Worm (Caenorhabditis elegans) whole organism, L4/young adult: ENCODE measurements around the gene C53C11.5.

Experiments
- W03F9.2 ChIP-seq: fragments of 150-350 bp; optimal IDR thresholded peaks from 2 replicates; lab custom pipeline; 2014; ENCODE audit warnings: missing biosample characterization, missing genetic modification characterization
- dao-5 ChIP-seq: sonication (generic microtip); optimal IDR thresholded peaks from 2 replicates; lab custom pipeline; 2016; ENCODE audit warnings: missing genotype, missing genetic modification characterization, moderate library complexity, missing compliant biosample characterization
- him-1 ChIP-seq: sonication (generic microtip); optimal IDR thresholded peaks from 2 replicates; lab custom pipeline; 2016; ENCODE audit warnings: missing genotype, missing genetic modification reagents, missing genetic modification characterization, missing compliant biosample characterization

ce11 chrX:17318284-17318683, 15.6 kb upstream of the C53C11.5 start, which contains the start of gene ptr-5:
- no peak for TF ChIP-seq dao-5 (tag; lab: Kevin White, UChicago)
- no peak for TF ChIP-seq him-1 (tag; lab: Kevin White, UChicago)
- no peak for TF ChIP-seq W03F9.2 (tag; lab: Kevin White, UChicago)
